Worm (Caenorhabditis elegans) whole organism, early embryonic: ENCODE measurements around the gene F35E8.2.

Experiments
- B0310.2 ChIP-seq: sonication (generic microtip); optimal IDR thresholded peaks from 2 replicates; lab custom pipeline; 2016; ENCODE audit warnings: mild to moderate bottlenecking, missing genetic modification characterization, missing compliant biosample characterization
- F13C5.2 ChIP-seq: sonication (generic microtip); optimal IDR thresholded peaks from 2 replicates; lab custom pipeline; 2017; ENCODE audit warnings: mild to moderate bottlenecking, missing genetic modification characterization, inconsistent platforms, missing compliant biosample characterization
- aly-1 ChIP-seq: sonication (generic microtip); optimal IDR thresholded peaks from 2 replicates; lab custom pipeline; 2016; ENCODE audit warnings: missing genetic modification characterization, missing compliant biosample characterization
- ama-1 ChIP-seq: fragments of 150-350 bp; optimal IDR thresholded peaks from 2 replicates; lab custom pipeline; 2014
- ceh-13 ChIP-seq: fragments of 200-800 bp; sonication (Bioruptor generic); optimal IDR thresholded peaks from 2 replicates; lab custom pipeline; 2018; ENCODE audit warnings: mild to moderate bottlenecking, missing genetic modification characterization, missing compliant biosample characterization
- ceh-36 ChIP-seq: sonication (generic microtip); optimal IDR thresholded peaks from 2 replicates; lab custom pipeline; 2016; ENCODE audit warnings: missing genetic modification characterization, inconsistent platforms, missing compliant biosample characterization
- ets-7 ChIP-seq: sonication (generic microtip); optimal IDR thresholded peaks from 2 replicates; lab custom pipeline; 2016; ENCODE audit warnings: missing genotype, missing genetic modification characterization, missing compliant biosample characterization
- flt-1 ChIP-seq: fragments of 200-800 bp; sonication (Bioruptor generic); IDR thresholded peaks from 2 replicates; pipeline ENCODE4 v1.3.6; 2022; ENCODE audit warnings: missing genetic modification characterization, missing compliant biosample characterization
- hmbx-1 ChIP-seq: sonication (generic microtip); optimal IDR thresholded peaks from 2 replicates; lab custom pipeline; 2016; ENCODE audit warnings: mild to moderate bottlenecking, missing genetic modification characterization, missing compliant biosample characterization
- hmg-4 ChIP-seq: fragments of 200-800 bp; sonication (Bioruptor generic); optimal IDR thresholded peaks from 2 replicates; lab custom pipeline; 2018; ENCODE audit warnings: mild to moderate bottlenecking, missing genetic modification characterization, missing compliant biosample characterization
- hnd-1 ChIP-seq: sonication (generic microtip); optimal IDR thresholded peaks from 2 replicates; lab custom pipeline; 2016; ENCODE audit warnings: missing genetic modification characterization, missing compliant biosample characterization
- pes-1 ChIP-seq: fragments of 200-800 bp; sonication (Bioruptor generic); IDR thresholded peaks from 2 replicates; pipeline ENCODE4 v1.3.6; 2022; ENCODE audit warnings: missing genetic modification reagents, missing genetic modification characterization, missing compliant biosample characterization
- scrt-1 ChIP-seq: fragments of 200-800 bp; sonication (Bioruptor generic); IDR thresholded peaks from 2 replicates; pipeline ENCODE4 v1.3.6; 2022; ENCODE audit warnings: missing genetic modification characterization, missing compliant biosample characterization
- sea-1 ChIP-seq: fragments of 200-800 bp; sonication (Bioruptor generic); conservative IDR thresholded peaks from 2 replicates; pipeline ENCODE4 v1.3.6; 2022; ENCODE audit warnings: missing genetic modification characterization, missing compliant biosample characterization
- tbx-11 ChIP-seq: fragments of 200-800 bp; sonication (Bioruptor generic); IDR thresholded peaks from 2 replicates; pipeline ENCODE4 v1.3.6; 2022; ENCODE audit warnings: missing genetic modification characterization, missing compliant biosample characterization
- tbx-37 ChIP-seq: fragments of 200-800 bp; sonication (Bioruptor generic); conservative IDR thresholded peaks from 2 replicates; pipeline ENCODE4 v1.3.6; 2022; ENCODE audit warnings: missing genetic modification reagents, missing genetic modification characterization, missing compliant biosample characterization
- tra-4 ChIP-seq: sonication (generic microtip); optimal IDR thresholded peaks from 2 replicates; lab custom pipeline; 2017; ENCODE audit warnings: missing genetic modification characterization, missing compliant biosample characterization

Gene F35E8.2

DNA sequence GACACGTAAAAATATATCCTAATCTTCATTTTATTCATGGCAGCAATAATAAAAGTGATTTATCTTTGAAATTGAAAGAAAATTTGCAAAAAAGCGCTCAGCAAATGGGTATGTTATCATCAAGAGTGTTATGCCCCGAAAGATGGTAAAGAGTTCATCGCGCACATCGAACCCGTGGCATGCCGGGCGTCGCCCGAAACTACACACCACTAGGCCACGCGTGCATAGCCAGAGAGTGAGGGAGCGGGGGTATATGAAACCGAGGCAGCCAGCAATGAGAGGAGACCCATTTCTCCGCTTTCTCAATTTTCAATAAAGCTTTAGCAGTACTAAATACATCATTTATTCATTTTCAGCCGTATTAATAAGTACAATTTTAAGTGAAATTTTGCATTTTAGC is 31.7 kb upstream of the F35E8.2 start:
- TF ChIP-seq hmbx-1 (tag; lab: Kevin White, UChicago) (peak; percentile 94), tbx-37 (GFP tag; lab: Robert Waterston, UW) (peak; percentile 100), ama-1 (lab: Kevin White, UChicago) (no peak), sea-1 (peak; percentile 99), ceh-36 (tag; lab: Kevin White, UChicago) (peak; percentile 98), scrt-1 (GFP tag; lab: Robert Waterston, UW) (peak; percentile 100), tbx-11 (peak; percentile 100), ets-7 (tag; lab: Kevin White, UChicago) (peak; percentile 97), pes-1 (GFP tag; lab: Robert Waterston, UW) (peak; percentile 99), hnd-1 (peak; percentile 96), B0310.2 (tag; lab: Kevin White, UChicago) (peak; percentile 99), flt-1 (GFP tag; lab: Robert Waterston, UW) (peak; percentile 100), hmg-4 (peak; percentile 99), aly-1 (tag; lab: Kevin White, UChicago) (peak; percentile 99), F13C5.2 (peak; percentile 100), tra-4 (tag; lab: Kevin White, UChicago) (peak; percentile 98), ceh-13 (peak; percentile 99)

DNA sequence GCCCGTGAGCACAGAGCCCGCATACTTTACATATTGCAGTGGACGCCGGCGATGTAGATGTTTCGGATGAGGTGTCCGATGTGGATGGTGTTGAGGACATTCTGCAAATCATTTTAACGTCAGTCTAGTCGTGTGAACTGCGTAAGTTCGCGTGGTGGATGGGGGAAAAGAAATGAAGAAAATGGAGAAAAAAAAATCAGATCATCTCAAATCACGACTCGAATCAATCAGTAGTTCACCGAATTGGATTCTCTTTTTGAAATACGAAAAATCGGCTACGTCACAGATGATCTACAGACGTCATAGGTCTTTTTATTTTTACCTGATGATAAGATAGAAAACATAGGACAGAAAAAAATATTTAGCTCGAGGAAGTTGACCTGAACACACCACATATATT is 29.2 kb upstream of the F35E8.2 start, which contains the start of gene nhr-102:
Gene nhr-102 (minus strand): TSS at position 101 of the 400 bp plus-strand sequence.
- TF ChIP-seq pes-1 (GFP tag; lab: Robert Waterston, UW), result no peak
- TF ChIP-seq ama-1 (lab: Kevin White, UChicago), result no peak
- no peak for TF ChIP-seq sea-1
- TF ChIP-seq tbx-11, result no peak
- TF ChIP-seq flt-1 (GFP tag; lab: Robert Waterston, UW), result no peak
- no peak for TF ChIP-seq hnd-1
- TF ChIP-seq scrt-1 (GFP tag; lab: Robert Waterston, UW), result no peak
- no peak for TF ChIP-seq aly-1 (tag; lab: Kevin White, UChicago)
- no peak for TF ChIP-seq hmbx-1 (tag; lab: Kevin White, UChicago)
- no peak for TF ChIP-seq tra-4 (tag; lab: Kevin White, UChicago)
- no peak for TF ChIP-seq B0310.2 (tag; lab: Kevin White, UChicago)
- no peak for TF ChIP-seq hmg-4

DNA sequence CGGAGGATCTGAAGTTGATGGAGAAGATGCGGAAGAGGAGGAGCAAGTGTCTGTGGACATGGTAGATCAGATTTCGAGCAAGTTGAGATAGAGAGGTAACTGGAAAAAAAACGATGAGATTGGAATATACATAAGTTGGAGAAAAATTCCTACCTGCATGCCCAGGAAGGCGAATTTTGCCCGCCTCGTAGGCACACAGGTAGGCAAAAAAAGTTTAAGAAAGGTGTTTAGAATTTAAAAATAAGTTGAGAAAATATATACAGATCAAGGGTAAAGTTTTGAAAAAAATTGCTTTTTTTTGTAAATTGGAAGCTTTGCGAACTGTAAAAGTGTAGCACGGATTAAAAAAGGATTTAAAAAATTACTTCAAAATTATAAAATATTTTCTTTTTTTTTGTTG is 26.0 kb upstream of the F35E8.2 start, which contains the start of gene nhr-84:
Gene nhr-84 (minus strand): TSS at position 101 of the 400 bp plus-strand sequence.
- TF ChIP-seq hmg-4 (no peak), sea-1 (no peak), tra-4 (tag; lab: Kevin White, UChicago) (no peak), ceh-36 (tag; lab: Kevin White, UChicago) (no peak), ceh-13 (no peak), ets-7 (tag; lab: Kevin White, UChicago) (no peak), tbx-11 (no peak)

DNA sequence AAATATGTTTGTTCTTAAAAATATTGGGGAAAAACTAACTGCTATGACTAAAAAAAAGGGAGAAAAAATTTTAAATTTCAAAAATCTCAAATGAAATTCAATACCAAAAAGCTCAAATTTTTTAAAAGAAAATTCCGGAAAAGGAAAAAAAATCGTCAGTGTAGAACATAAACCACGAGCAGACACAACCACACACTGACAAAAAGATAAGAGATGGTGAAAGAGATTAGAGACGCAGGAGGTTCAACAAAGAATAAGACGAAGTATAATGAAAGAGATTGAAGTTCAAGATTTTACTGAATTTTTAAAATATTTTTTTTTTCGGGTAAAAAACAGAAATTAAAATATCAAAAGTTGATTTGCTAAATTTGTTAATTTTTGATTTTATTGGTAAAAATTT is 25.4 kb upstream of the F35E8.2 start:
- no peak for TF ChIP-seq tbx-37 (GFP tag; lab: Robert Waterston, UW)
- no peak for TF ChIP-seq ets-7 (tag; lab: Kevin White, UChicago)
- no peak for TF ChIP-seq ceh-36 (tag; lab: Kevin White, UChicago)
- TF ChIP-seq scrt-1 (GFP tag; lab: Robert Waterston, UW), result no peak
- no peak for TF ChIP-seq aly-1 (tag; lab: Kevin White, UChicago)
- no peak for TF ChIP-seq B0310.2 (tag; lab: Kevin White, UChicago)
- TF ChIP-seq hnd-1, result no peak
- TF ChIP-seq ceh-13, result no peak
- TF ChIP-seq tra-4 (tag; lab: Kevin White, UChicago), result no peak
- no peak for TF ChIP-seq pes-1 (GFP tag; lab: Robert Waterston, UW)
- no peak for TF ChIP-seq flt-1 (GFP tag; lab: Robert Waterston, UW)
- no peak for TF ChIP-seq F13C5.2

ce11 chrV:15880705-15881104 is 24.8 kb upstream of the F35E8.2 start:
- TF ChIP-seq hmbx-1 (tag; lab: Kevin White, UChicago) (no peak), F13C5.2 (no peak), scrt-1 (GFP tag; lab: Robert Waterston, UW) (no peak), ama-1 (lab: Kevin White, UChicago) (no peak), tbx-37 (GFP tag; lab: Robert Waterston, UW) (no peak), tra-4 (tag; lab: Kevin White, UChicago) (no peak), aly-1 (tag; lab: Kevin White, UChicago) (no peak), tbx-11 (no peak), hnd-1 (no peak), pes-1 (GFP tag; lab: Robert Waterston, UW) (no peak), ceh-13 (no peak), ceh-36 (tag; lab: Kevin White, UChicago) (no peak)

DNA sequence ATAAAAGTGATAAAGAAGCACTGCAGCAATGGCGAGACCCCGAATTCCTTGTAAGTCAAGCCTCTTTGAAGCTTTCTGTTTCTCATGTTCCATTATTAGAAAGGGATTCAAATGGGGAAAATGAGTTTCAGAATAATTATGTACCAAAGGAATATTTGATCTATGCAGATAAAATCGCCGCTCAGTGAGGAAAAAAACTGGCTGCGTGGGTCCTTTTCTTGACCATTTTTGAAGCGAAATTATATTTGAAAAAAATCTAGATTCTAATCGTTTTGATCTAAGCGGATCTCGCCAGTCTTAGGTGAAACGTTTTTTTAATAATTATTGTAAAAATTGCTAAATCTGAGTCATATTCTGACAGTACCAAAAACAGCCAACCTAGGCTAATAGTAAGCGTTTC is 20.8 kb upstream of the F35E8.2 start, which contains the start of gene oac-42:
Gene oac-42 (minus strand): TSS at position 101 of the 400 bp plus-strand sequence.
- TF ChIP-seq aly-1 (tag; lab: Kevin White, UChicago), result no peak
- no peak for TF ChIP-seq ceh-36 (tag; lab: Kevin White, UChicago)
- no peak for TF ChIP-seq ama-1 (lab: Kevin White, UChicago)
- TF ChIP-seq tbx-11, result no peak
- TF ChIP-seq scrt-1 (GFP tag; lab: Robert Waterston, UW), result no peak
- TF ChIP-seq tra-4 (tag; lab: Kevin White, UChicago), result no peak
- TF ChIP-seq ets-7 (tag; lab: Kevin White, UChicago), result no peak
- no peak for TF ChIP-seq pes-1 (GFP tag; lab: Robert Waterston, UW)
- no peak for TF ChIP-seq hnd-1
- no peak for TF ChIP-seq F13C5.2
- TF ChIP-seq sea-1, result no peak
- no peak for TF ChIP-seq tbx-37 (GFP tag; lab: Robert Waterston, UW)
- TF ChIP-seq B0310.2 (tag; lab: Kevin White, UChicago), result no peak
- TF ChIP-seq flt-1 (GFP tag; lab: Robert Waterston, UW), result no peak
- TF ChIP-seq hmbx-1 (tag; lab: Kevin White, UChicago), result no peak
- no peak for TF ChIP-seq ceh-13
- no peak for TF ChIP-seq hmg-4

ce11 chrV:15885967-15886366 is 19.5 kb upstream of the F35E8.2 start, which contains the start of gene T06C12.9:
TSS of gene T06C12.9 (minus strand) at chrV:15886067.
- no peak for TF ChIP-seq ceh-36 (tag; lab: Kevin White, UChicago)
- TF ChIP-seq ama-1 (lab: Kevin White, UChicago), result no peak
- no peak for TF ChIP-seq B0310.2 (tag; lab: Kevin White, UChicago)
- TF ChIP-seq aly-1 (tag; lab: Kevin White, UChicago), result no peak
- TF ChIP-seq ets-7 (tag; lab: Kevin White, UChicago), result no peak
- no peak for TF ChIP-seq pes-1 (GFP tag; lab: Robert Waterston, UW)
